Fruit fly (Drosophila melanogaster): ENCODE measurements around the gene CG31673.
A peak's percentile ranks its signal among the peaks of the same experiment; 100 is the strongest.

CG31673 gene

DNA sequence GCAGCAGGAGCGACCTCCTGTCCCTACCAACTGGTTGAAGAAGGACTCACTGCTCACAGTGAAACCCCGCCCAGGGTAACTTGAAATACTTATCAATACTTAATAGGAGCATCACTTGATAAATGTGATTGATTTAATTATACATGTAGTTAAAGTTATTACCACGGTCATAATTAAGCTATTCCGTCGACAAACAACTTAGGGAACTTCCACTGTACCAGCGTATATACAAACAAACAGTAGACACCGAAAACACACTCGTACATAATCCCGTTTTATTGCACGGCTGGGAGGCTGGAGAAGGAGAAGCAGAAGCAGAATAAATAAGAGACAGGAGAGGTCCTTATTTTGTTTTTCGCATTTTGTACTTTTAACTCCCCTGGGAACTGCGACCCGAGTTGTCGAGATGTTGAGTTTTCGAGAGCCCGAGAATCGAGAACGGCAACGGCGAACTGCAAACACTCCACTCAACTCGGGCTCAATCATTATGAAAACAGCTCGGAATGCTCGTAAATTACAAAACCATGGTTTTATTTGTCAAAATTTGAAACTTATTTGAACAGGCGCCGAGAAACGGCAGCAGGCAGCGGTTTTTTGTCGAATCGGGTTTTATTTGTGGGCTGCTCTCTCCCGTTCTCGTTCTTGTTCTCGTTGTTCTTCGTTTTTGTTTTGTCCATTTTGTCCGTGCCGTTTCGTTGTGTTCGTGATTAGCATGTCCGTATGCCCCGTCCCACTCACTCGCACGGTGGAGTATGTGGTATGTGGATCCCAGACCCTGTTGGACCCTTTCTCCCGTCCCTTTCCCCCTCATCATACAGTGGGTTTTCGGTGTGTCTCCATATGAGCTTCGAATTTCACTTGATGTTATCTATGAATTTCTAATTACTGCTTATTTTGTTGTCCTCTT is 29.2 kb upstream of the CG31673 start:
- TF ChIP-seq Ptx1 (GFP tag; IDR thresholded peaks at IDR 0.05), result peak; percentile 73
- TF ChIP-seq sens (GFP tag), result peak; percentile 93
- TF ChIP-seq Camta (GFP tag; optimal IDR thresholded peaks at IDR 0.05), result peak; percentile 62
- TF ChIP-seq vnd (GFP tag; IDR thresholded peaks at IDR 0.05; ENCODE audit: partially characterized antibody), result no peak
- peak; percentile 84 for TF ChIP-seq zfh2 (GFP tag; optimal IDR thresholded peaks at IDR 0.05)
- TF ChIP-seq HmgD (GFP tag; optimal IDR thresholded peaks at IDR 0.05), result peak; percentile 14
- TF ChIP-seq nerfin-2 (GFP tag; IDR thresholded peaks at IDR 0.05; ENCODE audit: partially characterized antibody), result no peak
- TF ChIP-seq CG14860 (GFP tag; IDR thresholded peaks at IDR 0.05; ENCODE audit: partially characterized antibody), result no peak
- 0 out of 2 replicates have a peak, but pooled peaks have one; percentile 29 for TF ChIP-seq danr (GFP tag; IDR thresholded peaks at IDR 0.05)
- peak; percentile 85 for TF ChIP-seq BtbVII (GFP tag; optimal IDR thresholded peaks at IDR 0.05)
- TF ChIP-seq trem (tag; optimal IDR thresholded peaks at IDR 0.05), result peak; percentile 11
- peak; percentile 74 for TF ChIP-seq org-1 (GFP tag; optimal IDR thresholded peaks at IDR 0.05)
- peak; percentile 76 for TF ChIP-seq scrt (GFP tag; optimal IDR thresholded peaks at IDR 0.05)
- peak; percentile 79 for TF ChIP-seq Antp (GFP tag; optimal IDR thresholded peaks at IDR 0.05)
- peak; percentile 26 for TF ChIP-seq CG2116 (GFP tag; optimal IDR thresholded peaks at IDR 0.05)
- TF ChIP-seq CG9797 (GFP tag; optimal IDR thresholded peaks at IDR 0.05), result no peak
- no peak for TF ChIP-seq CG2129 (GFP tag; IDR thresholded peaks at IDR 0.05; ENCODE audit: partially characterized antibody)
- TF ChIP-seq CG9817 (tag; optimal IDR thresholded peaks at IDR 0.05), result peak; percentile 81
- peak; percentile 73 for TF ChIP-seq NFAT (GFP tag; IDR thresholded peaks at IDR 0.05)
- TF ChIP-seq CG13123 (GFP tag; optimal IDR thresholded peaks at IDR 0.05), result peak; percentile 48
- no peak for TF ChIP-seq CG15073 (GFP tag; optimal IDR thresholded peaks at IDR 0.05)
- TF ChIP-seq CG3281 (GFP tag; optimal IDR thresholded peaks at IDR 0.05), result peak; percentile 83
- peak; percentile 53; the same call in 1 of the 2 replicates for TF ChIP-seq CG43689 (GFP tag; IDR thresholded peaks at IDR 0.05)
- peak; percentile 46 for TF ChIP-seq CG17568 (GFP tag; optimal IDR thresholded peaks at IDR 0.05)
- peak; percentile 73 for TF ChIP-seq esg (GFP tag; conservative IDR thresholded peaks at IDR 0.05)
- no peak for TF ChIP-seq pan (optimal IDR thresholded peaks at IDR 0.05)
- peak in 1 of 2 experiments; percentile 77 for TF ChIP-seq pan (GFP tag; optimal IDR thresholded peaks at IDR 0.05 in 1 of 2, IDR thresholded peaks at IDR 0.05 in 1 of 2)
- peak; percentile 38 for TF ChIP-seq kay (GFP tag; optimal IDR thresholded peaks at IDR 0.05)
- TF ChIP-seq Bteb2 (GFP tag; optimal IDR thresholded peaks at IDR 0.05), result peak; percentile 69
- TF ChIP-seq wek (GFP tag; optimal IDR thresholded peaks at IDR 0.05), result peak; percentile 11
- peak; percentile 35 for TF ChIP-seq sd (tag; optimal IDR thresholded peaks at IDR 0.05)
- peak; percentile 72 for TF ChIP-seq CG4404 (GFP tag; IDR thresholded peaks at IDR 0.05)
- TF ChIP-seq H2.0 (GFP tag; IDR thresholded peaks at IDR 0.05), result peak; percentile 74
- peak; percentile 68 for TF ChIP-seq CG33213 (GFP tag; optimal IDR thresholded peaks at IDR 0.05)
- TF ChIP-seq CG9727 (GFP tag; optimal IDR thresholded peaks at IDR 0.05), result peak; percentile 86
- peak; percentile 79 for TF ChIP-seq CG3847 (GFP tag; IDR thresholded peaks at IDR 0.05)
- TF ChIP-seq oc (tag; optimal IDR thresholded peaks at IDR 0.05), result peak; percentile 18
- peak; percentile 96 for TF ChIP-seq CG18599 (GFP tag; optimal IDR thresholded peaks at IDR 0.05)
- TF ChIP-seq CG4707 (GFP tag; optimal IDR thresholded peaks at IDR 0.05), result peak; percentile 13
- TF ChIP-seq eyg (GFP tag; optimal IDR thresholded peaks at IDR 0.05), result peak; percentile 75
- TF ChIP-seq Hr78 (GFP tag; optimal IDR thresholded peaks at IDR 0.05), result no peak
- peak; percentile 32 for TF ChIP-seq D19A (tag; optimal IDR thresholded peaks at IDR 0.05)
- TF ChIP-seq CG6272 (GFP tag; IDR thresholded peaks at IDR 0.05), result peak; percentile 48; the same call in 1 of the 2 replicates
- TF ChIP-seq Lim3 (GFP tag; IDR thresholded peaks at IDR 0.05), result no peak
- TF ChIP-seq sens-2 (GFP tag; IDR thresholded peaks at IDR 0.05), result peak; percentile 64
- TF ChIP-seq Elba2 (GFP tag; optimal IDR thresholded peaks at IDR 0.05), result no peak
- peak; percentile 63 for TF ChIP-seq CG34376 (GFP tag; optimal IDR thresholded peaks at IDR 0.05)
- TF ChIP-seq CG4328 (GFP tag; optimal IDR thresholded peaks at IDR 0.05), result peak; percentile 41

Data from whole organism, embryonic.